Worm (Caenorhabditis elegans) whole organism, L3 larva: ENCODE data around the gene Y17G9A.4.

Experiments used
- ama-1 ChIP-seq: fragments of 150-350 bp; optimal IDR thresholded peaks from 2 replicates; lab custom pipeline; 2018
- ceh-16 ChIP-seq: sonication (generic microtip); optimal IDR thresholded peaks from 2 replicates; lab custom pipeline; 2017; ENCODE audit warnings: missing biosample characterization, missing genetic modification characterization
- egl-27 ChIP-seq: sonication (generic microtip); optimal IDR thresholded peaks from 4 replicates; lab custom pipeline; 2017; ENCODE audit warnings: missing biosample characterization, missing genetic modification reagents, missing genetic modification characterization
- elt-3 ChIP-seq, 3 experiments: fragments of 150-350 bp in 1 of 3; sonication (generic microtip) in 2 of 3; optimal IDR thresholded peaks; 2 replicates in 2 of 3; 4 replicates in 1 of 3; lab custom pipeline; 2014 to 2017; ENCODE audit warnings: missing biosample characterization in 3 of 3, missing genetic modification characterization in 3 of 3
- fkh-10 ChIP-seq: sonication (generic microtip); optimal IDR thresholded peaks from 2 replicates; lab custom pipeline; 2017; ENCODE audit warnings: missing biosample characterization, missing genetic modification reagents, missing genetic modification characterization
- mdl-1 ChIP-seq: fragments of 150-350 bp; optimal IDR thresholded peaks from 2 replicates; lab custom pipeline; 2014; ENCODE audit warnings: missing biosample characterization, missing genetic modification characterization
- nfya-1 ChIP-seq: sonication (generic microtip); optimal IDR thresholded peaks from 2 replicates; lab custom pipeline; 2017; ENCODE audit warnings: missing genetic modification characterization, mild to moderate bottlenecking, missing compliant biosample characterization, antibody characterized with exemption, moderate library complexity; ENCODE audit not compliant: insufficient read depth
- nhr-11 ChIP-seq: fragments of 150-350 bp; optimal IDR thresholded peaks from 2 replicates; lab custom pipeline; 2014; ENCODE audit warnings: missing biosample characterization, missing genetic modification characterization
- nhr-77 ChIP-seq: fragments of 150-350 bp; optimal IDR thresholded peaks from 2 replicates; lab custom pipeline; 2014; ENCODE audit warnings: missing biosample characterization, missing genetic modification characterization
- sea-2 ChIP-seq: fragments of 150-350 bp; sonication (generic microtip); optimal IDR thresholded peaks from 4 replicates; lab custom pipeline; 2014; ENCODE audit warnings: missing biosample characterization, missing genetic modification reagents, missing genetic modification characterization
- unc-62 ChIP-seq: fragments of 150-350 bp; sonication (generic microtip); optimal IDR thresholded peaks from 4 replicates; lab custom pipeline; 2014; ENCODE audit warnings: missing biosample characterization, missing genetic modification reagents, missing genetic modification characterization

ce11 chrIV:4880634-4881033, 19.3 kb upstream of the Y17G9A.4 start:
- TF ChIP-seq ama-1 (peak; percentile 88), fkh-10 (GFP tag; lab: Kevin White, UChicago) (no peak), unc-62 (GFP tag; lab: Kevin White, UChicago) (peak; percentile 68), nfya-1 (tag; lab: Kevin White, UChicago) (peak; percentile 70), nhr-11 (tag; lab: Kevin White, UChicago) (no peak), nhr-77 (tag; lab: Kevin White, UChicago) (no peak), egl-27 (no peak), ceh-16 (no peak), elt-3 (tag; optimal IDR thresholded peaks at IDR 0.05; lab: Kevin White, UChicago) (peak in 1 of 3 experiments; percentile 49), mdl-1 (tag; lab: Kevin White, UChicago) (no peak), sea-2 (no peak)
